Fruit fly (Drosophila melanogaster) whole organism, wandering third instar larva: ENCODE measurements around the gene dlt.

Source experiments
- Abd-B ChIP-seq: fragments of >200 bp; optimal IDR thresholded peaks from 2 replicates; lab custom pipeline; 2017; ENCODE audit warnings: missing biosample characterization, missing genetic modification characterization
- Dfd ChIP-seq: fragments of >200 bp; optimal IDR thresholded peaks from 2 replicates; lab custom pipeline; 2017; ENCODE audit warnings: missing biosample characterization, missing genetic modification characterization
- GATAd ChIP-seq: sonication (Bioruptor generic); optimal IDR thresholded peaks from 2 replicates; lab custom pipeline; 2016; ENCODE audit warnings: missing biosample characterization, missing genetic modification characterization
- Hr78 ChIP-seq: fragments of >200 bp; optimal IDR thresholded peaks from 2 replicates; lab custom pipeline; 2017; ENCODE audit warnings: missing biosample characterization, missing genetic modification characterization
- Mio ChIP-seq: sonication (Bioruptor generic); optimal IDR thresholded peaks from 2 replicates; lab custom pipeline; 2016; ENCODE audit warnings: missing biosample characterization, missing genetic modification characterization
- N ChIP-seq: fragments of >200 bp; optimal IDR thresholded peaks from 2 replicates; lab custom pipeline; 2018; ENCODE audit warnings: missing biosample characterization, missing external identifiers, missing genetic modification characterization
- dmrt93B ChIP-seq: fragments of 200-800 bp; sonication (Bioruptor generic); optimal IDR thresholded peaks from 2 replicates; lab custom pipeline; 2018; ENCODE audit warnings: missing biosample characterization, mild to moderate bottlenecking, missing genetic modification characterization
- h ChIP-seq: fragments of 200-800 bp; sonication (Bioruptor generic); optimal IDR thresholded peaks from 3 replicates; lab custom pipeline; 2016; ENCODE audit warnings: missing biosample characterization, mild to moderate bottlenecking, missing genetic modification characterization
- pan ChIP-seq: fragments of >200 bp; optimal IDR thresholded peaks from 2 replicates; lab custom pipeline; 2017
- sage ChIP-seq: fragments of 200-800 bp; sonication (Bioruptor generic); optimal IDR thresholded peaks from 2 replicates; lab custom pipeline; 2016; ENCODE audit warnings: missing biosample characterization, mild to moderate bottlenecking, missing genetic modification characterization
- tai ChIP-seq: sonication (Bioruptor generic); optimal IDR thresholded peaks from 2 replicates; lab custom pipeline; 2016; ENCODE audit warnings: missing biosample characterization, missing genetic modification characterization
- usp ChIP-seq: fragments of >200 bp; optimal IDR thresholded peaks from 2 replicates; lab custom pipeline; 2017; ENCODE audit warnings: missing biosample characterization, missing genetic modification characterization
- woc ChIP-seq: sonication (Bioruptor generic); optimal IDR thresholded peaks from 2 replicates; lab custom pipeline; 2016; ENCODE audit warnings: missing biosample characterization, mild to moderate bottlenecking, missing genetic modification characterization

- TF ChIP-seq sage (GFP tag; lab: Kevin White, UChicago) (no peak), pan (lab: Kevin White, UChicago) (no peak), Dfd (GFP tag; lab: Kevin White, UChicago) (no peak), h (GFP tag; lab: Kevin White, UChicago) (peak; percentile 20), Hr78 (GFP tag; lab: Kevin White, UChicago) (no peak), GATAd (GFP tag; lab: Kevin White, UChicago) (no peak), Mio (GFP tag; lab: Kevin White, UChicago) (no peak), usp (no peak), Abd-B (GFP tag; lab: Kevin White, UChicago) (no peak), N (no peak), woc (GFP tag; lab: Kevin White, UChicago) (no peak), dmrt93B (GFP tag; lab: Kevin White, UChicago) (no peak), tai (GFP tag; lab: Kevin White, UChicago) (no peak)
Observed at dm6 chr3L:1741107-1741506, 54.0 kb downstream of the dlt start.
